Worm (Caenorhabditis elegans) whole organism, L1 larva: ENCODE data around the gene rfp-1.
A peak's percentile ranks its signal among the peaks of the same experiment; 100 is the strongest.

Source experiments
- C34B4.2 ChIP-seq: sonication (generic microtip); optimal IDR thresholded peaks from 2 replicates; lab custom pipeline; 2017; ENCODE audit warnings: mild to moderate bottlenecking, missing genetic modification characterization, missing compliant biosample characterization
- Y116A8C.19 ChIP-seq: sonication (generic microtip); optimal IDR thresholded peaks from 2 replicates; lab custom pipeline; 2016; ENCODE audit warnings: missing compliant biosample characterization, missing genetic modification characterization, borderline replicate concordance
- aha-1 ChIP-seq: fragments of 150-350 bp; optimal IDR thresholded peaks from 2 replicates; lab custom pipeline; 2014; ENCODE audit warnings: missing biosample characterization, missing genetic modification characterization
- alr-1 ChIP-seq: fragments of 200-800 bp; sonication (Bioruptor generic); optimal IDR thresholded peaks from 2 replicates; lab custom pipeline; 2018; ENCODE audit warnings: borderline replicate concordance, mild to moderate bottlenecking, missing genetic modification characterization, missing compliant biosample characterization
- aly-2 ChIP-seq: fragments of 150-350 bp; optimal IDR thresholded peaks from 2 replicates; lab custom pipeline; 2014; ENCODE audit warnings: missing biosample characterization, missing genetic modification characterization
- ama-1 ChIP-seq: fragments of 150-350 bp; optimal IDR thresholded peaks from 2 replicates; lab custom pipeline; 2014
- blmp-1 ChIP-seq: fragments of 150-350 bp; optimal IDR thresholded peaks from 2 replicates; lab custom pipeline; 2014; ENCODE audit warnings: missing biosample characterization, missing genetic modification characterization
- ceh-82 ChIP-seq, 3 experiments: fragments of 150-350 bp in 1 of 3; sonication (generic microtip) in 2 of 3; optimal IDR thresholded peaks; 2 replicates each; lab custom pipeline; 2014 to 2017; ENCODE audit warnings: missing biosample characterization in 3 of 3, missing genetic modification characterization in 3 of 3
- ceh-88 ChIP-seq: fragments of 200-800 bp; sonication (Bioruptor generic); IDR thresholded peaks from 2 replicates; pipeline ENCODE4 v1.3.6; 2022; ENCODE audit warnings: missing genetic modification characterization, missing compliant biosample characterization
- ces-1 ChIP-seq: fragments of 150-350 bp; optimal IDR thresholded peaks from 2 replicates; lab custom pipeline; 2014; ENCODE audit warnings: missing biosample characterization, missing genetic modification reagents, missing genetic modification characterization
- dsc-1 ChIP-seq: sonication (generic microtip); optimal IDR thresholded peaks from 2 replicates; lab custom pipeline; 2016; ENCODE audit warnings: mild to moderate bottlenecking, missing genetic modification characterization, missing compliant biosample characterization
- efl-1 ChIP-seq, 4 experiments: fragments of 150-350 bp; optimal IDR thresholded peaks in 3 of 4; peaks in 1 of 4; 1 replicate in 1 of 4; 2 replicates in 3 of 4; lab custom pipeline; 2014; ENCODE audit warnings: missing biosample characterization in 2 of 4, missing genetic modification characterization in 2 of 4, missing genetic modification reagents in 2 of 4
- egl-13 ChIP-seq: sonication (generic microtip); optimal IDR thresholded peaks from 2 replicates; lab custom pipeline; 2016; ENCODE audit warnings: missing genotype, missing genetic modification reagents, missing genetic modification characterization, missing compliant biosample characterization
- elt-2 ChIP-seq: sonication (generic microtip); optimal IDR thresholded peaks from 2 replicates; lab custom pipeline; 2016; ENCODE audit warnings: missing genetic modification characterization, mild to moderate bottlenecking, inconsistent platforms, missing compliant biosample characterization, missing genetic modification reagents
- ets-5 ChIP-seq: fragments of 200-800 bp; sonication (Bioruptor generic); IDR thresholded peaks from 2 replicates; pipeline ENCODE4 v1.3.6; 2022; ENCODE audit warnings: missing genetic modification characterization, missing compliant biosample characterization
- fkh-10 ChIP-seq: sonication (generic microtip); optimal IDR thresholded peaks from 2 replicates; lab custom pipeline; 2017; ENCODE audit warnings: missing biosample characterization, missing genetic modification reagents, missing genetic modification characterization
- fkh-4 ChIP-seq: sonication (generic microtip); optimal IDR thresholded peaks from 2 replicates; lab custom pipeline; 2016; ENCODE audit warnings: missing compliant biosample characterization, missing genetic modification characterization, borderline replicate concordance
- fkh-8 ChIP-seq: sonication (generic microtip); optimal IDR thresholded peaks from 2 replicates; lab custom pipeline; 2016; ENCODE audit warnings: mild to moderate bottlenecking, missing genetic modification characterization, missing compliant biosample characterization
- fos-1 ChIP-seq: fragments of 150-350 bp; optimal IDR thresholded peaks from 2 replicates; lab custom pipeline; 2014; ENCODE audit warnings: missing biosample characterization, missing genetic modification characterization
- hlh-17 ChIP-seq: fragments of 200-800 bp; sonication (Bioruptor generic); optimal IDR thresholded peaks from 2 replicates; lab custom pipeline; 2018; ENCODE audit warnings: missing genetic modification characterization, mild to moderate bottlenecking, missing compliant biosample characterization, moderate library complexity, borderline replicate concordance
- hlh-4 ChIP-seq: sonication (generic microtip); optimal IDR thresholded peaks from 2 replicates; lab custom pipeline; 2016; ENCODE audit warnings: mild to moderate bottlenecking, missing genetic modification characterization, missing compliant biosample characterization
- hpl-2 ChIP-seq: fragments of 150-350 bp; optimal IDR thresholded peaks from 2 replicates; lab custom pipeline; 2014; ENCODE audit warnings: missing biosample characterization, missing genetic modification reagents, missing genetic modification characterization
- irx-1 ChIP-seq: sonication (generic microtip); optimal IDR thresholded peaks from 2 replicates; lab custom pipeline; 2016; ENCODE audit warnings: missing genetic modification characterization, missing compliant biosample characterization
- isw-1 ChIP-seq: fragments of 200-800 bp; sonication (Bioruptor generic); IDR thresholded peaks from 2 replicates; pipeline ENCODE4 v1.3.6; 2022; ENCODE audit warnings: missing genetic modification characterization, missing compliant biosample characterization
- jun-1 ChIP-seq: fragments of 150-350 bp; optimal IDR thresholded peaks from 2 replicates; lab custom pipeline; 2014; ENCODE audit warnings: missing biosample characterization, missing genetic modification reagents, missing genetic modification characterization
- lin-14 ChIP-seq: fragments of 200-800 bp; sonication (Bioruptor generic); optimal IDR thresholded peaks from 2 replicates; lab custom pipeline; 2018; ENCODE audit warnings: mild to moderate bottlenecking, missing genetic modification characterization, moderate library complexity, missing compliant biosample characterization
- lin-35 ChIP-seq, 2 experiments: fragments of 150-350 bp; optimal IDR thresholded peaks; 2 replicates each; lab custom pipeline; 2014; ENCODE audit warnings: missing biosample characterization in 2 of 2, missing genetic modification characterization in 2 of 2, missing genetic modification reagents in 2 of 2
- lin-39 ChIP-seq: fragments of 150-350 bp; optimal IDR thresholded peaks from 2 replicates; lab custom pipeline; 2014; ENCODE audit warnings: missing biosample characterization, missing genetic modification reagents, missing genetic modification characterization
- lir-3 ChIP-seq: sonication (generic microtip); optimal IDR thresholded peaks from 2 replicates; lab custom pipeline; 2016; ENCODE audit warnings: mild to moderate bottlenecking, missing genetic modification characterization, moderate library complexity, missing compliant biosample characterization; ENCODE audit not compliant: poor library complexity
- lsy-2 ChIP-seq, 2 experiments: fragments of 150-350 bp; optimal IDR thresholded peaks; 2 replicates each; lab custom pipeline; 2014; ENCODE audit warnings: missing biosample characterization in 2 of 2, missing genetic modification characterization in 2 of 2
- mab-9 ChIP-seq: fragments of 200-800 bp; sonication (Bioruptor generic); IDR thresholded peaks from 2 replicates; pipeline ENCODE4 v1.3.6; 2022; ENCODE audit warnings: missing genetic modification reagents, missing genetic modification characterization, missing compliant biosample characterization
- mef-2 ChIP-seq: fragments of 150-350 bp; optimal IDR thresholded peaks from 2 replicates; lab custom pipeline; 2014; ENCODE audit warnings: missing biosample characterization, missing genetic modification characterization
- nhr-11 ChIP-seq: fragments of 150-350 bp; optimal IDR thresholded peaks from 2 replicates; lab custom pipeline; 2014; ENCODE audit warnings: missing biosample characterization, missing genetic modification characterization
- nhr-12 ChIP-seq: sonication (generic microtip); optimal IDR thresholded peaks from 2 replicates; lab custom pipeline; 2017; ENCODE audit warnings: missing biosample characterization, missing genetic modification characterization
- nhr-237 ChIP-seq: fragments of 150-350 bp; optimal IDR thresholded peaks from 2 replicates; lab custom pipeline; 2014; ENCODE audit warnings: missing biosample characterization, missing genetic modification characterization
- nhr-28 ChIP-seq: fragments of 150-350 bp; optimal IDR thresholded peaks from 2 replicates; lab custom pipeline; 2014; ENCODE audit warnings: missing biosample characterization, missing genetic modification characterization
- nhr-71 ChIP-seq: sonication (generic microtip); optimal IDR thresholded peaks from 2 replicates; lab custom pipeline; 2016; ENCODE audit warnings: mild to moderate bottlenecking, missing genetic modification characterization, moderate library complexity, missing compliant biosample characterization
- nhr-76 ChIP-seq: sonication (generic microtip); optimal IDR thresholded peaks from 2 replicates; lab custom pipeline; 2017; ENCODE audit warnings: missing biosample characterization, missing genetic modification characterization
- nhr-85 ChIP-seq: sonication (generic microtip); peaks from one replicate; lab custom pipeline; 2016; ENCODE audit warnings: missing genetic modification characterization, inconsistent platforms, missing compliant biosample characterization
- nhr-90 ChIP-seq: sonication (generic microtip); optimal IDR thresholded peaks from 2 replicates; lab custom pipeline; 2016; ENCODE audit warnings: mild to moderate bottlenecking, missing genetic modification characterization, missing compliant biosample characterization; ENCODE audit not compliant: poor library complexity
- skn-1 ChIP-seq: fragments of 150-350 bp; optimal IDR thresholded peaks from 2 replicates; lab custom pipeline; 2014; ENCODE audit warnings: missing biosample characterization, missing genetic modification characterization
- sup-37 ChIP-seq: fragments of 200-800 bp; sonication (Bioruptor generic); optimal IDR thresholded peaks from 2 replicates; lab custom pipeline; 2018; ENCODE audit warnings: mild to moderate bottlenecking, missing genetic modification characterization, missing compliant biosample characterization
- swsn-7 ChIP-seq: sonication (generic microtip); optimal IDR thresholded peaks from 2 replicates; lab custom pipeline; 2016; ENCODE audit warnings: missing genetic modification characterization, missing compliant biosample characterization
- tbx-2 ChIP-seq: sonication (generic microtip); optimal IDR thresholded peaks from 2 replicates; lab custom pipeline; 2016; ENCODE audit warnings: missing genetic modification characterization, missing compliant biosample characterization
- tlp-1 ChIP-seq: fragments of 150-350 bp; optimal IDR thresholded peaks from 2 replicates; lab custom pipeline; 2014; ENCODE audit warnings: missing biosample characterization, missing genetic modification characterization
- unc-86 ChIP-seq: sonication (generic microtip); optimal IDR thresholded peaks from 2 replicates; lab custom pipeline; 2016; ENCODE audit warnings: missing genetic modification characterization, missing compliant biosample characterization
- unc-98 ChIP-seq: fragments of 200-800 bp; sonication (Bioruptor generic); IDR thresholded peaks from 2 replicates; pipeline ENCODE4 v1.3.6; 2022; ENCODE audit warnings: missing genetic modification characterization, missing compliant biosample characterization
- xbp-1 ChIP-seq: sonication (generic microtip); optimal IDR thresholded peaks from 2 replicates; lab custom pipeline; 2016; ENCODE audit warnings: missing genetic modification characterization, missing compliant biosample characterization
- zag-1 ChIP-seq: fragments of 150-350 bp; optimal IDR thresholded peaks from 2 replicates; lab custom pipeline; 2014; ENCODE audit warnings: missing biosample characterization, missing genetic modification characterization
- zip-4 ChIP-seq: fragments of 200-800 bp; sonication (Bioruptor generic); optimal IDR thresholded peaks from 2 replicates; lab custom pipeline; 2018; ENCODE audit warnings: mild to moderate bottlenecking, missing genetic modification characterization, moderate library complexity, missing compliant biosample characterization
- ztf-11 ChIP-seq, 2 experiments: sonication (generic microtip); optimal IDR thresholded peaks; 2 replicates each; lab custom pipeline; 2016 to 2017; ENCODE audit warnings: missing genetic modification characterization in 2 of 2, missing biosample characterization in 1 of 2, missing compliant biosample characterization in 1 of 2
- ztf-4 ChIP-seq: fragments of 150-350 bp; optimal IDR thresholded peaks from 2 replicates; lab custom pipeline; 2014; ENCODE audit warnings: missing biosample characterization, missing genetic modification characterization

Gene rfp-1

DNA sequence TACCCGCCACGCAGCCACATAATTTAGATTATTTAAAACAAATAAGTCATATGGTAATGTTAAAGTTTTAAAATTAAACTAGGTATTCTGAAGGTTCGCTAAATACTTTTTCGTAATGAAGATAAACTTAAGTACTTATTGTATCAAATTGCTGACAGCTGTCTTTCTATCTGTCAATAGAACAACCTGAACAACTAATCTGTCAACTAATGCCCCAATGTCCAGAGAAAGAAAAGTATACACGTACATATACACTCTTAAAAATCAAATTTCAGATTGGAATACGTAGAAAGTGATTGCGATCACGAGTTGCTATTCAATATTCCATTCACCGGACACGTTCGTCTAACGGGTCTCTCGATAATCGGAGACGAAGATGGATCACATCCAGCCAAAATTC, 52.3 kb downstream of the rfp-1 start:
- TF ChIP-seq lsy-2 (tag; optimal IDR thresholded peaks at IDR 0.05; lab: Kevin White, UChicago) (no peak), zip-4 (no peak)

DNA sequence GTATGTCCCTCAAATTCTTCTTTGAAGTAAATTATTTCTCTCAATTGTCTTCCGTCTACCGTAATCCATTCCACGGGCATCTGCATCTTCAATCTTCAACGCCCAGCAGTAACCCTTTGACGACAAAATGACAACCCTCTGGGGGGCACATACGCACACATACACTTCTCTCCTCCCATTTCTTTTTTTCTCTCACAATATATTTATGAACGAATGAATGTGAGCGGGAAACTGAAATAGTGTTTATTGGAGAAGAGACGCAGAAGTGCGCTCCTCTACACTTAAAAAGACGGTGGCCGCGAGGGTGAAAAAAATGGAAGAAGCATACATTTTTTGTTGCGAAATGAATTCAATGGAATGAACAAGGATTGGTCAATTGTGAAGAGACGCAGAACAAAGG, 53.6 kb downstream of the rfp-1 start:
- TF ChIP-seq skn-1 (tag; lab: Kevin White, UChicago) (peak; percentile 88), jun-1 (tag; lab: Kevin White, UChicago) (peak; percentile 57), blmp-1 (tag; lab: Kevin White, UChicago) (peak; percentile 85), elt-2 (peak; percentile 24), zag-1 (tag; lab: Kevin White, UChicago) (no peak), fkh-10 (GFP tag; lab: Kevin White, UChicago) (peak; percentile 54), hpl-2 (GFP tag; lab: Kevin White, UChicago) (no peak), xbp-1 (tag; lab: Kevin White, UChicago) (peak; percentile 44), lin-39 (tag; lab: Kevin White, UChicago) (no peak), unc-98 (GFP tag; lab: Robert Waterston, UW) (no peak), nhr-237 (tag; lab: Kevin White, UChicago) (no peak), ets-5 (no peak), lsy-2 (tag; optimal IDR thresholded peaks at IDR 0.05; lab: Kevin White, UChicago) (peak; percentile 84 to 93), isw-1 (GFP tag; lab: Robert Waterston, UW) (peak; percentile 43), nhr-11 (tag; lab: Kevin White, UChicago) (no peak), lin-35 (GFP tag; optimal IDR thresholded peaks at IDR 0.05; lab: Kevin White, UChicago) (peak; percentile 67 to 77), Y116A8C.19 (tag; lab: Kevin White, UChicago) (no peak), tbx-2 (tag; lab: Kevin White, UChicago) (peak; percentile 38), irx-1 (tag; lab: Kevin White, UChicago) (no peak), hlh-17 (GFP tag; lab: Kevin White, UChicago) (no peak), aha-1 (tag; lab: Kevin White, UChicago) (no peak), dsc-1 (no peak), ces-1 (no peak), ztf-4 (peak; percentile 15), alr-1 (tag; lab: Kevin White, UChicago) (no peak), nhr-71 (tag; lab: Kevin White, UChicago) (peak; percentile 72), hlh-4 (tag; lab: Kevin White, UChicago) (no peak), egl-13 (tag; lab: Kevin White, UChicago) (no peak), nhr-12 (tag; lab: Kevin White, UChicago) (no peak), swsn-7 (tag; lab: Kevin White, UChicago) (peak; percentile 58), lin-14 (peak; percentile 97), sup-37 (no peak), nhr-90 (tag; lab: Kevin White, UChicago) (peak; percentile 22), C34B4.2 (tag; lab: Kevin White, UChicago) (no peak), efl-1 (optimal IDR thresholded peaks at IDR 0.05; lab: Kevin White, UChicago) (peak; percentile 58 to 77), efl-1 (GFP tag; optimal IDR thresholded peaks at IDR 0.05 in 1 of 2; lab: Kevin White, UChicago) (peak; percentile 57 to 77), ceh-88 (GFP tag; lab: Robert Waterston, UW) (no peak), mef-2 (no peak), tlp-1 (tag; lab: Kevin White, UChicago) (no peak), ama-1 (lab: Kevin White, UChicago) (no peak), ztf-11 (tag; optimal IDR thresholded peaks at IDR 0.05; lab: Kevin White, UChicago) (no peak), mab-9 (GFP tag; lab: Robert Waterston, UW) (no peak), unc-86 (peak; percentile 66), fkh-8 (tag; lab: Kevin White, UChicago) (peak; percentile 80), lir-3 (tag; lab: Kevin White, UChicago) (no peak), nhr-76 (no peak), ceh-82 (tag; optimal IDR thresholded peaks at IDR 0.05; lab: Kevin White, UChicago) (peak; percentile 25 to 63 (median 34)), aly-2 (tag; lab: Kevin White, UChicago) (no peak), nhr-28 (tag; lab: Kevin White, UChicago) (no peak), nhr-85 (tag; lab: Kevin White, UChicago) (no peak), fos-1 (tag; lab: Kevin White, UChicago) (peak; percentile 63), fkh-4 (no peak)
